Worm (Caenorhabditis elegans) whole organism, young adult: ENCODE measurements around the gene mtrr-1.

Source experiments
- atf-7 ChIP-seq: sonication (generic microtip); optimal IDR thresholded peaks from 2 replicates; lab custom pipeline; 2017; ENCODE audit warnings: mild to moderate bottlenecking, missing genetic modification characterization, missing compliant biosample characterization
- ceh-100 ChIP-seq: fragments of 200-800 bp; sonication (Bioruptor generic); IDR thresholded peaks from 2 replicates; pipeline ENCODE4 v1.3.6; 2022; ENCODE audit warnings: missing genetic modification reagents, missing genetic modification characterization, missing compliant biosample characterization
- dpff-1 ChIP-seq: sonication (generic microtip); optimal IDR thresholded peaks from 2 replicates; lab custom pipeline; 2017; ENCODE audit warnings: mild to moderate bottlenecking, missing genetic modification characterization, missing compliant biosample characterization
- lin-26 ChIP-seq: fragments of 200-800 bp; sonication (Bioruptor generic); IDR thresholded peaks from 2 replicates; pipeline ENCODE4 v1.3.6; 2022; ENCODE audit warnings: missing genetic modification reagents, missing genetic modification characterization, missing compliant biosample characterization
- unc-62 ChIP-seq: fragments of 150-350 bp; optimal IDR thresholded peaks from 2 replicates; lab custom pipeline; 2014; ENCODE audit warnings: missing biosample characterization, missing genetic modification reagents, missing genetic modification characterization

ce11 chrII:9310794-9311193 lies 25.0 kb downstream of the mtrr-1 start:
- no peak for TF ChIP-seq ceh-100 (GFP tag; lab: Robert Waterston, UW)
- TF ChIP-seq lin-26 (GFP tag; lab: Robert Waterston, UW), result no peak
- TF ChIP-seq dpff-1 (tag; lab: Kevin White, UChicago), result no peak
- TF ChIP-seq unc-62 (GFP tag; lab: Kevin White, UChicago), result no peak
- no peak for TF ChIP-seq atf-7
